Worm (Caenorhabditis elegans) whole organism, early embryonic: ENCODE data around the gene F09A5.2.

Experiments
- B0310.2 ChIP-seq: sonication (generic microtip); optimal IDR thresholded peaks from 2 replicates; lab custom pipeline; 2016; ENCODE audit warnings: mild to moderate bottlenecking, missing genetic modification characterization, missing compliant biosample characterization
- F13C5.2 ChIP-seq: sonication (generic microtip); optimal IDR thresholded peaks from 2 replicates; lab custom pipeline; 2017; ENCODE audit warnings: mild to moderate bottlenecking, missing genetic modification characterization, inconsistent platforms, missing compliant biosample characterization
- aly-1 ChIP-seq: sonication (generic microtip); optimal IDR thresholded peaks from 2 replicates; lab custom pipeline; 2016; ENCODE audit warnings: missing genetic modification characterization, missing compliant biosample characterization
- ama-1 ChIP-seq: fragments of 150-350 bp; optimal IDR thresholded peaks from 2 replicates; lab custom pipeline; 2014
- ceh-13 ChIP-seq: fragments of 200-800 bp; sonication (Bioruptor generic); optimal IDR thresholded peaks from 2 replicates; lab custom pipeline; 2018; ENCODE audit warnings: mild to moderate bottlenecking, missing genetic modification characterization, missing compliant biosample characterization
- ceh-36 ChIP-seq: sonication (generic microtip); optimal IDR thresholded peaks from 2 replicates; lab custom pipeline; 2016; ENCODE audit warnings: missing genetic modification characterization, inconsistent platforms, missing compliant biosample characterization
- ets-7 ChIP-seq: sonication (generic microtip); optimal IDR thresholded peaks from 2 replicates; lab custom pipeline; 2016; ENCODE audit warnings: missing genotype, missing genetic modification characterization, missing compliant biosample characterization
- flt-1 ChIP-seq: fragments of 200-800 bp; sonication (Bioruptor generic); IDR thresholded peaks from 2 replicates; pipeline ENCODE4 v1.3.6; 2022; ENCODE audit warnings: missing genetic modification characterization, missing compliant biosample characterization
- hmbx-1 ChIP-seq: sonication (generic microtip); optimal IDR thresholded peaks from 2 replicates; lab custom pipeline; 2016; ENCODE audit warnings: mild to moderate bottlenecking, missing genetic modification characterization, missing compliant biosample characterization
- hmg-4 ChIP-seq: fragments of 200-800 bp; sonication (Bioruptor generic); optimal IDR thresholded peaks from 2 replicates; lab custom pipeline; 2018; ENCODE audit warnings: mild to moderate bottlenecking, missing genetic modification characterization, missing compliant biosample characterization
- hnd-1 ChIP-seq: sonication (generic microtip); optimal IDR thresholded peaks from 2 replicates; lab custom pipeline; 2016; ENCODE audit warnings: missing genetic modification characterization, missing compliant biosample characterization
- pes-1 ChIP-seq: fragments of 200-800 bp; sonication (Bioruptor generic); IDR thresholded peaks from 2 replicates; pipeline ENCODE4 v1.3.6; 2022; ENCODE audit warnings: missing genetic modification reagents, missing genetic modification characterization, missing compliant biosample characterization
- scrt-1 ChIP-seq: fragments of 200-800 bp; sonication (Bioruptor generic); IDR thresholded peaks from 2 replicates; pipeline ENCODE4 v1.3.6; 2022; ENCODE audit warnings: missing genetic modification characterization, missing compliant biosample characterization
- sea-1 ChIP-seq: fragments of 200-800 bp; sonication (Bioruptor generic); conservative IDR thresholded peaks from 2 replicates; pipeline ENCODE4 v1.3.6; 2022; ENCODE audit warnings: missing genetic modification characterization, missing compliant biosample characterization
- tbx-11 ChIP-seq: fragments of 200-800 bp; sonication (Bioruptor generic); IDR thresholded peaks from 2 replicates; pipeline ENCODE4 v1.3.6; 2022; ENCODE audit warnings: missing genetic modification characterization, missing compliant biosample characterization
- tbx-37 ChIP-seq: fragments of 200-800 bp; sonication (Bioruptor generic); conservative IDR thresholded peaks from 2 replicates; pipeline ENCODE4 v1.3.6; 2022; ENCODE audit warnings: missing genetic modification reagents, missing genetic modification characterization, missing compliant biosample characterization
- tra-4 ChIP-seq: sonication (generic microtip); optimal IDR thresholded peaks from 2 replicates; lab custom pipeline; 2017; ENCODE audit warnings: missing genetic modification characterization, missing compliant biosample characterization

Gene F09A5.2

ce11 chrX:13119900-13120299, 15.0 kb upstream of the F09A5.2 start:
- TF ChIP-seq ama-1 (lab: Kevin White, UChicago) (no peak), hmbx-1 (tag; lab: Kevin White, UChicago) (no peak), hnd-1 (tag; lab: Kevin White, UChicago) (no peak), F13C5.2 (no peak), pes-1 (GFP tag; lab: Robert Waterston, UW) (no peak), ets-7 (tag; lab: Kevin White, UChicago) (no peak), scrt-1 (GFP tag; lab: Robert Waterston, UW) (no peak), ceh-36 (tag; lab: Kevin White, UChicago) (no peak), tbx-37 (no peak), hmg-4 (GFP tag; lab: Kevin White, UChicago) (no peak), B0310.2 (no peak), ceh-13 (no peak), aly-1 (tag; lab: Kevin White, UChicago) (no peak), flt-1 (GFP tag; lab: Robert Waterston, UW) (no peak), tbx-11 (GFP tag; lab: Robert Waterston, UW) (no peak), sea-1 (GFP tag; lab: Robert Waterston, UW) (no peak), tra-4 (no peak)

- peak; percentile 99 for TF ChIP-seq hmg-4 (GFP tag; lab: Kevin White, UChicago)
- TF ChIP-seq pes-1 (GFP tag; lab: Robert Waterston, UW): peak; percentile 98
- TF ChIP-seq hmbx-1 (tag; lab: Kevin White, UChicago): peak; percentile 86
- TF ChIP-seq ets-7 (tag; lab: Kevin White, UChicago): peak; percentile 92
- peak; percentile 99 for TF ChIP-seq flt-1 (GFP tag; lab: Robert Waterston, UW)
- peak; percentile 95 for TF ChIP-seq tbx-37
- peak; percentile 98 for TF ChIP-seq sea-1 (GFP tag; lab: Robert Waterston, UW)
- TF ChIP-seq ama-1 (lab: Kevin White, UChicago): no peak
- TF ChIP-seq F13C5.2: peak; percentile 93
- TF ChIP-seq aly-1 (tag; lab: Kevin White, UChicago): peak; percentile 96
- TF ChIP-seq B0310.2: peak; percentile 93
- TF ChIP-seq scrt-1 (GFP tag; lab: Robert Waterston, UW): peak; percentile 98
- peak; percentile 98 for TF ChIP-seq tbx-11 (GFP tag; lab: Robert Waterston, UW)
- peak; percentile 74 for TF ChIP-seq hnd-1 (tag; lab: Kevin White, UChicago)
- peak; percentile 89 for TF ChIP-seq tra-4
- TF ChIP-seq ceh-36 (tag; lab: Kevin White, UChicago): peak; percentile 96
- peak; percentile 97 for TF ChIP-seq ceh-13
Measured at ce11 chrX:13121104-13121503, 13.8 kb upstream of the F09A5.2 start.

- TF ChIP-seq tra-4 (no peak), hmbx-1 (tag; lab: Kevin White, UChicago) (no peak), hmg-4 (GFP tag; lab: Kevin White, UChicago) (no peak), B0310.2 (no peak), ceh-13 (no peak), scrt-1 (GFP tag; lab: Robert Waterston, UW) (no peak), pes-1 (GFP tag; lab: Robert Waterston, UW) (no peak), flt-1 (GFP tag; lab: Robert Waterston, UW) (no peak), ceh-36 (tag; lab: Kevin White, UChicago) (no peak), tbx-11 (GFP tag; lab: Robert Waterston, UW) (no peak), ama-1 (lab: Kevin White, UChicago) (no peak), aly-1 (tag; lab: Kevin White, UChicago) (no peak)
Measured at ce11 chrX:13122191-13122590, 12.7 kb upstream of the F09A5.2 start, which contains the start of gene snx-17. Gene snx-17, minus strand, starts transcription at chrX:13122291.

- no peak for TF ChIP-seq tbx-11 (GFP tag; lab: Robert Waterston, UW)
- TF ChIP-seq hmbx-1 (tag; lab: Kevin White, UChicago): no peak
- TF ChIP-seq F13C5.2: no peak
- TF ChIP-seq ama-1 (lab: Kevin White, UChicago): no peak
- TF ChIP-seq sea-1 (GFP tag; lab: Robert Waterston, UW): no peak
- no peak for TF ChIP-seq ets-7 (tag; lab: Kevin White, UChicago)
- TF ChIP-seq hnd-1 (tag; lab: Kevin White, UChicago): no peak
Measured at ce11 chrX:13126420-13126819, 8.5 kb upstream of the F09A5.2 start, which contains the start of gene F17H10.4. Gene F17H10.4, minus strand, starts transcription at chrX:13126520.

ce11 chrX:13129949-13130348, 5.0 kb upstream of the F09A5.2 start, which contains the start of gene spin-3:
Gene spin-3, plus strand, starts transcription at chrX:13130249.
- TF ChIP-seq sea-1 (GFP tag; lab: Robert Waterston, UW): no peak
- TF ChIP-seq tbx-37: no peak
- TF ChIP-seq ceh-13: no peak
- no peak for TF ChIP-seq tra-4
- no peak for TF ChIP-seq hmg-4 (GFP tag; lab: Kevin White, UChicago)
- no peak for TF ChIP-seq ets-7 (tag; lab: Kevin White, UChicago)
- no peak for TF ChIP-seq hnd-1 (tag; lab: Kevin White, UChicago)

ce11 chrX:13139493-13139892, 4.6 kb downstream of the F09A5.2 start, which contains the start of gene ttr-34:
Gene ttr-34, plus strand, starts transcription at chrX:13139793.
- no peak for TF ChIP-seq aly-1 (tag; lab: Kevin White, UChicago)
- TF ChIP-seq tbx-11 (GFP tag; lab: Robert Waterston, UW): no peak
- no peak for TF ChIP-seq hmg-4 (GFP tag; lab: Kevin White, UChicago)
- no peak for TF ChIP-seq hmbx-1 (tag; lab: Kevin White, UChicago)
- no peak for TF ChIP-seq B0310.2
- TF ChIP-seq F13C5.2: no peak
- no peak for TF ChIP-seq tbx-37
- no peak for TF ChIP-seq pes-1 (GFP tag; lab: Robert Waterston, UW)

- TF ChIP-seq B0310.2 (no peak), ama-1 (lab: Kevin White, UChicago) (no peak), flt-1 (GFP tag; lab: Robert Waterston, UW) (no peak), hnd-1 (tag; lab: Kevin White, UChicago) (no peak), tbx-37 (no peak), sea-1 (GFP tag; lab: Robert Waterston, UW) (no peak), ceh-13 (no peak), pes-1 (GFP tag; lab: Robert Waterston, UW) (no peak), hmg-4 (GFP tag; lab: Kevin White, UChicago) (no peak), scrt-1 (GFP tag; lab: Robert Waterston, UW) (no peak), aly-1 (tag; lab: Kevin White, UChicago) (no peak), ceh-36 (tag; lab: Kevin White, UChicago) (no peak), F13C5.2 (no peak), hmbx-1 (tag; lab: Kevin White, UChicago) (no peak), tra-4 (no peak), tbx-11 (GFP tag; lab: Robert Waterston, UW) (no peak), ets-7 (tag; lab: Kevin White, UChicago) (no peak)
Measured at ce11 chrX:13141440-13141839, 6.5 kb downstream of the F09A5.2 start, which contains the start of gene F09A5.3. Gene F09A5.3, plus strand, starts transcription at chrX:13141601.
